Worm (Caenorhabditis elegans): ENCODE results near the gene F23B2.7.

DNA sequence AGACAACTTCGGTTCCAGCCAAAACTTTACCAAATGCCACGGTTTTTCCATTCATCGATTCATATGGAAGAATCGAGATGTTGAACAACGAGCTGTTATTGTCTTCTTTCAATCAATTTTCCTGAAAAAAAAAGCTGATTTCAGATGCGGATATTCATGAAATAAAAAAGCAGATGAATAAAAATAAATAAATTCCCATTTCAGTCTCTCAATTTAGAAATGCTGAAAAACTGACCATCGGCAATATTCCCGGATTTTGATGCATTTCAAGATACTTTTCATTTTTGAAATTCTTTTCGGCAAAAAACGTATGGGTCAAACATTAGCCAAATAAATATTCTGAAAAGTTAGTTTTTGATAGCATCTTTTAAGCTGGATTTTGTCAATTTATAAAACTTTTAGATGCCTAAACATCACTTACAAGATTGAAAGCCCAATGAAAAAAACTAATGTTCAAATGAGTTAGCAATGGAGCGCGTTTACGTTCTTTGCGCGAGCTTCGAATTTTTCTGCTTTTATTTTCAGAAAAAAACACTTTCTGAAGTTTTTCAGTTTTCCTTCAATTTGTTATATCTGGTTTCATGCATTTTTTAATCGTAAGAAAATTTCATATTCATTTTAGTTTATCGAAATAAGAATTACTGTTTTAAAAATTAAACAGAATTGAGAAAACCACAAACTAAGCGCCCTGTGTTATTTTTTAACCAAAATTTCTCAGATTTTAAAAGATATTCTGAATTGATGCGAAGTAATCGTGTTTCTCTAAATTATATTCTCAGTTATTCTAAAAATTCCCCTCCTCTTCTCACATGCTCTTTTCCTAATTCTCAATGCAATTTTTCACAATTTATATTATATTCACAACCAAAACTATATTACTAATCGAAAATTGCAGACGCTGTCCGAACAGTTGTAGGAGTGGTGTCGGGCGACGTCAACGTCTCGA is 45.9 kb upstream of the F23B2.7 start, which contains the start of the genes C01F6.14 and fem-3:
- no peak for TF ChIP-seq ama-1 (optimal IDR thresholded peaks at IDR 0.05)
- no peak for TF ChIP-seq ceh-13 (GFP tag; optimal IDR thresholded peaks at IDR 0.05)
- no peak for TF ChIP-seq tbx-37 (GFP tag; conservative IDR thresholded peaks at IDR 0.05)
- TF ChIP-seq hmbx-1 (tag; optimal IDR thresholded peaks at IDR 0.05), result no peak
- no peak for TF ChIP-seq pes-1 (GFP tag; IDR thresholded peaks at IDR 0.05)
- no peak for TF ChIP-seq flt-1 (GFP tag; IDR thresholded peaks at IDR 0.05)
- no peak for TF ChIP-seq scrt-1 (GFP tag; IDR thresholded peaks at IDR 0.05)

Measured in whole organism, early embryonic.